Worm (Caenorhabditis elegans) whole organism, L4/young adult: ENCODE data around the gene his-39.

Experiments
- W03F9.2 ChIP-seq: fragments of 150-350 bp; optimal IDR thresholded peaks from 2 replicates; lab custom pipeline; 2014; ENCODE audit warnings: missing biosample characterization, missing genetic modification characterization
- dao-5 ChIP-seq: sonication (generic microtip); optimal IDR thresholded peaks from 2 replicates; lab custom pipeline; 2016; ENCODE audit warnings: missing genotype, missing genetic modification characterization, moderate library complexity, missing compliant biosample characterization
- him-1 ChIP-seq: sonication (generic microtip); optimal IDR thresholded peaks from 2 replicates; lab custom pipeline; 2016; ENCODE audit warnings: missing genotype, missing genetic modification reagents, missing genetic modification characterization, missing compliant biosample characterization

DNA sequence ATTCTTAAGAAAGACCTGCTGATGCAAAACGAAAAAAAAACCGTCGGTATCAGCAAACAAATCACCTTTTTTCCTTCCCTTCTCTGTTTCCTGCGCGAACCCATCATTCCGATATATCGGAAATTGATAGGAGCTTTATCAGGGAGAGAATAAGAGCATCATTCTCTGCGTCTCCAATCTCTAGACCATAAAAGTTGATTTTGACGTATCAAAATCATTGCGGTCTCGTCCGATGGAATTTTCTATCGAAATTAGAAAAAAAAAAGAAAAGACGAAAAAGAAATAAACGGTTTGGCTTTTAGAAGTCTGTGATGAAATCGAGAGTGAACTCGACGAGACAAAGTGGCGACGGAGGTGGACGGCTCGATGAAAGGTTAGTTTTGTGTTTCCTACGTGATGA, 12.7 kb downstream of the his-39 start, which contains the start of gene stdh-4:
- no peak for TF ChIP-seq dao-5 (tag; lab: Kevin White, UChicago)
- no peak for TF ChIP-seq W03F9.2 (tag; lab: Kevin White, UChicago)
- TF ChIP-seq him-1 (tag; lab: Kevin White, UChicago): no peak
